Worm (Caenorhabditis elegans): Measurements from ENCODE around the gene C06H5.8.
A peak's percentile ranks its signal among the peaks of the same experiment; 100 is the strongest.

Gene C06H5.8

DNA sequence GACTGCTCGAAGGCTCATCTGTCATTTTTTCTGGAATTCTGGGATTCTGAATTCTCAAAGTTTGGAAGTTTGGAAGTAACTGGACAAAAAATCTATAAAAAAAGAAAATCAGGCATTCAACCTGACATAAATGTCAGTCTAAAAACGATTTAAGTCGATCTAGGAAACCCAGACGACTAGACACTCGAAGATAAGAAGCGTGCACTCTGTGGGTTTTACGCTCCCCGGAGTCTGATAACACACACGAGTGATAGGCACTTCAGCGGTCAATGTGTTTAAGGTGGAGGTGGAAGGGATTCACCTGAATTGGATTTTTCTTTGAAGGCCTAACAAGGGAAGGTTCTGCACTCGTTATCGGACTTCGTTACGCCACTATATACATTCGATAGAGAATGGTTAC lies 29.9 kb upstream of the C06H5.8 start, which contains the start of gene C06H5.6:
TSS of gene C06H5.6 (minus strand) at position 46 of the 400 bp plus-strand sequence.
- TF ChIP-seq dmd-8 (GFP tag; IDR thresholded peaks at IDR 0.05) (no peak), spr-3 (GFP tag; optimal IDR thresholded peaks at IDR 0.05) (no peak), ztf-7 (tag; optimal IDR thresholded peaks at IDR 0.05) (no peak), lin-39 (tag; optimal IDR thresholded peaks at IDR 0.05) (no peak), fkh-10 (GFP tag; optimal IDR thresholded peaks at IDR 0.05) (no peak), ceh-32 (tag; optimal IDR thresholded peaks at IDR 0.05; ENCODE audit: poor library complexity) (no peak), hif-1 (tag; optimal IDR thresholded peaks at IDR 0.05) (no peak), aha-1 (tag) (no peak), lin-13 (GFP tag; optimal IDR thresholded peaks at IDR 0.05) (no peak), mes-2 (tag; optimal IDR thresholded peaks at IDR 0.05; ENCODE audit: poor library complexity, severe bottlenecking) (no peak), nhr-28 (tag; optimal IDR thresholded peaks at IDR 0.05) (peak; percentile 70), sdz-12 (GFP tag; optimal IDR thresholded peaks at IDR 0.05) (no peak), dmd-6 (GFP tag; IDR thresholded peaks at IDR 0.05) (peak; percentile 64), spr-1 (tag; optimal IDR thresholded peaks at IDR 0.05) (no peak), rbr-2 (tag; optimal IDR thresholded peaks at IDR 0.05) (no peak), php-3 (GFP tag; IDR thresholded peaks at IDR 0.05) (peak; percentile 67), ZK337.2 (GFP tag; IDR thresholded peaks at IDR 0.05) (no peak), nhr-48 (tag; optimal IDR thresholded peaks at IDR 0.05) (no peak), nhr-25 (tag; optimal IDR thresholded peaks at IDR 0.05; ENCODE audit: borderline replicate concordance, insufficient read depth) (no peak), F49E8.2 (tag; optimal IDR thresholded peaks at IDR 0.05; ENCODE audit: borderline replicate concordance) (no peak), hlh-11 (tag; optimal IDR thresholded peaks at IDR 0.05) (peak; percentile 24), lsy-2 (tag; optimal IDR thresholded peaks at IDR 0.05) (no peak), dve-1 (tag; optimal IDR thresholded peaks at IDR 0.05; ENCODE audit: insufficient read depth) (peak; percentile 59), pqm-1 (tag; optimal IDR thresholded peaks at IDR 0.05) (peak; percentile 67), daf-16 (GFP tag; optimal IDR thresholded peaks at IDR 0.05) (no peak), daf-16 (tag; optimal IDR thresholded peaks at IDR 0.05) (peak; percentile 37), nhr-42 (GFP tag; IDR thresholded peaks at IDR 0.05) (no peak)

DNA sequence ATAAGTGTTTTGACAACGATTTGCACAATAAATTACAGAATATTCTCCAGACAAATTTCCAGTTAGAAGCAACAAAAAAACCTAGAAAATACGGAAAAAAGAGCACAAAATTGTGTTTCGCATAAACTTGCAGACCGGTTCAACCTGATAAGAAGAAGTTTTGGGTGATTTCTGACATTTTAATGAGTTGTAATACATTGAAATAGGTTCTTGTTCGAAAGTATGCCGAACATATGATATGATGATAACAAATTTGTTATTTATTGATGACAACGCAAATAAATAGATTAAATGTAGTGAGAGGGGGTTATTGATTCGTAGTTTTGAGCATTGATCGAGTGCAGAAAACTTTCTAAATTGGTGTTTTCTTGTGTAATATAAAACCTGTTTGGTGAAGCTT lies 27.5 kb upstream of the C06H5.8 start:
- TF ChIP-seq aha-1 (tag) (no peak), madf-5 (GFP tag; IDR thresholded peaks at IDR 0.05) (no peak), nhr-111 (GFP tag; optimal IDR thresholded peaks at IDR 0.05) (no peak), nhr-41 (GFP tag; IDR thresholded peaks at IDR 0.05) (no peak), mxl-2 (GFP tag; conservative IDR thresholded peaks at IDR 0.05) (no peak), rbr-2 (tag; optimal IDR thresholded peaks at IDR 0.05) (no peak), egl-27 (tag; optimal IDR thresholded peaks at IDR 0.05) (no peak), zfp-3 (GFP tag; conservative IDR thresholded peaks at IDR 0.05) (no peak), mdl-1 (tag; optimal IDR thresholded peaks at IDR 0.05) (no peak), zip-2 (tag; optimal IDR thresholded peaks at IDR 0.05) (no peak), hlh-11 (tag; optimal IDR thresholded peaks at IDR 0.05) (peak; percentile 37), daf-19 (GFP tag; conservative IDR thresholded peaks at IDR 0.05) (no peak), nhr-11 (tag; optimal IDR thresholded peaks at IDR 0.05) (no peak), ceh-28 (tag; optimal IDR thresholded peaks at IDR 0.05) (no peak), tag-97 (GFP tag; IDR thresholded peaks at IDR 0.05) (no peak), nhr-6 (tag; optimal IDR thresholded peaks at IDR 0.05) (no peak), zfp-2 (tag; optimal IDR thresholded peaks at IDR 0.05) (no peak), ZK337.2 (GFP tag; IDR thresholded peaks at IDR 0.05) (no peak), spr-1 (tag; optimal IDR thresholded peaks at IDR 0.05) (no peak), ama-1 (optimal IDR thresholded peaks at IDR 0.05) (no peak), dve-1 (tag; optimal IDR thresholded peaks at IDR 0.05; ENCODE audit: insufficient read depth) (peak; percentile 46), pqm-1 (tag; optimal IDR thresholded peaks at IDR 0.05) (peak; percentile 43), gei-8 (GFP tag; optimal IDR thresholded peaks at IDR 0.05) (no peak), ceh-20 (GFP tag; IDR thresholded peaks at IDR 0.05) (peak; percentile 49; the same call in 1 of the 2 replicates), madf-9 (GFP tag; conservative IDR thresholded peaks at IDR 0.05) (no peak), lin-39 (tag; optimal IDR thresholded peaks at IDR 0.05) (no peak), hmg-1.1 (GFP tag; IDR thresholded peaks at IDR 0.05) (no peak), daf-16 (GFP tag; optimal IDR thresholded peaks at IDR 0.05) (no peak), daf-16 (tag; optimal IDR thresholded peaks at IDR 0.05) (peak; percentile 92), nhr-28 (tag; optimal IDR thresholded peaks at IDR 0.05) (peak; percentile 67), Y48G9A.11 (GFP tag; IDR thresholded peaks at IDR 0.05) (no peak), php-3 (GFP tag; IDR thresholded peaks at IDR 0.05) (peak; percentile 96), nhr-42 (GFP tag; IDR thresholded peaks at IDR 0.05) (no peak), dmd-6 (GFP tag; IDR thresholded peaks at IDR 0.05) (peak; percentile 44), F44E2.7 (GFP tag; IDR thresholded peaks at IDR 0.05) (no peak), ceh-32 (tag; optimal IDR thresholded peaks at IDR 0.05; ENCODE audit: poor library complexity) (no peak), nhr-25 (tag; optimal IDR thresholded peaks at IDR 0.05; ENCODE audit: borderline replicate concordance, insufficient read depth) (no peak)
